Worm (Caenorhabditis elegans) whole organism, young adult: ENCODE data around the gene F54H12.5.

Experiments used
- B0035.1 ChIP-seq: sonication (generic microtip); optimal IDR thresholded peaks from 2 replicates; lab custom pipeline; 2016; ENCODE audit warnings: missing genetic modification characterization, mild to moderate bottlenecking, missing compliant biosample characterization, missing genotype, missing genetic modification reagents
- C06A6.2 ChIP-seq: fragments of 200-800 bp; sonication (Bioruptor generic); conservative IDR thresholded peaks from 2 replicates; pipeline ENCODE4 v1.3.6; 2022; ENCODE audit warnings: missing genetic modification characterization, missing compliant biosample characterization
- F23B12.7 ChIP-seq: sonication (generic microtip); optimal IDR thresholded peaks from 2 replicates; lab custom pipeline; 2017; ENCODE audit warnings: missing genetic modification characterization, mild to moderate bottlenecking, missing compliant biosample characterization, antibody characterized with exemption, moderate library complexity; ENCODE audit not compliant: insufficient read depth
- F33H1.4 ChIP-seq: fragments of 200-800 bp; sonication (Bioruptor generic); IDR thresholded peaks from 2 replicates; pipeline ENCODE4 v1.3.6; 2022; ENCODE audit warnings: missing genetic modification reagents, missing genetic modification characterization, missing compliant biosample characterization
- F37B4.10 ChIP-seq: fragments of 200-800 bp; sonication (Bioruptor generic); IDR thresholded peaks from 2 replicates; pipeline ENCODE4 v1.3.6; 2022; ENCODE audit warnings: missing genetic modification characterization, missing compliant biosample characterization
- F52B5.7 ChIP-seq: sonication (generic microtip); optimal IDR thresholded peaks from 2 replicates; lab custom pipeline; 2016; ENCODE audit warnings: mild to moderate bottlenecking, missing genetic modification characterization, missing compliant biosample characterization
- F55B11.4 ChIP-seq: sonication (generic microtip); optimal IDR thresholded peaks from 2 replicates; lab custom pipeline; 2016; ENCODE audit warnings: missing compliant biosample characterization, missing genetic modification characterization, borderline replicate concordance; ENCODE audit not compliant: insufficient read depth
- F57C9.4 ChIP-seq: sonication (generic microtip); optimal IDR thresholded peaks from 2 replicates; lab custom pipeline; 2017; ENCODE audit warnings: mild to moderate bottlenecking, missing genetic modification characterization, missing compliant biosample characterization
- K12H6.12 ChIP-seq: fragments of 200-800 bp; sonication (Bioruptor generic); optimal IDR thresholded peaks from 2 replicates; lab custom pipeline; 2018; ENCODE audit warnings: mild to moderate bottlenecking, missing genetic modification characterization, missing compliant biosample characterization
- T26A5.8 ChIP-seq: sonication (generic microtip); optimal IDR thresholded peaks from 2 replicates; lab custom pipeline; 2016; ENCODE audit warnings: missing genetic modification characterization, missing compliant biosample characterization
- Y53G8AR.9 ChIP-seq: fragments of 200-800 bp; sonication (Bioruptor generic); conservative IDR thresholded peaks from 2 replicates; pipeline ENCODE4 v1.3.6; 2022; ENCODE audit warnings: missing genetic modification reagents, missing genetic modification characterization, missing compliant biosample characterization
- aptf-2 ChIP-seq: fragments of 200-800 bp; sonication (Bioruptor generic); conservative IDR thresholded peaks from 2 replicates; pipeline ENCODE4 v1.3.6; 2022; ENCODE audit warnings: missing genetic modification reagents, missing genetic modification characterization, missing compliant biosample characterization
- aptf-3 ChIP-seq: fragments of 200-800 bp; sonication (Bioruptor generic); IDR thresholded peaks from 2 replicates; pipeline ENCODE4 v1.3.6; 2022; ENCODE audit warnings: missing genetic modification characterization, missing compliant biosample characterization
- atf-7 ChIP-seq: sonication (generic microtip); optimal IDR thresholded peaks from 2 replicates; lab custom pipeline; 2017; ENCODE audit warnings: mild to moderate bottlenecking, missing genetic modification characterization, missing compliant biosample characterization
- bed-1 ChIP-seq: fragments of 200-800 bp; sonication (Bioruptor generic); IDR thresholded peaks from 2 replicates; pipeline ENCODE4 v1.3.6; 2022; ENCODE audit warnings: missing genetic modification reagents, missing genetic modification characterization, missing compliant biosample characterization
- bed-2 ChIP-seq: fragments of 200-800 bp; sonication (Bioruptor generic); IDR thresholded peaks from 2 replicates; pipeline ENCODE4 v1.3.6; 2022; ENCODE audit warnings: missing genetic modification reagents, missing genetic modification characterization, missing compliant biosample characterization
- ccch-3 ChIP-seq: fragments of 200-800 bp; sonication (Bioruptor generic); optimal IDR thresholded peaks from 2 replicates; lab custom pipeline; 2018; ENCODE audit warnings: mild to moderate bottlenecking, missing genetic modification characterization, missing compliant biosample characterization
- ceh-40 ChIP-seq: fragments of 200-800 bp; sonication (Bioruptor generic); IDR thresholded peaks from 2 replicates; pipeline ENCODE4 v1.3.6; 2022; ENCODE audit warnings: missing genetic modification characterization, missing compliant biosample characterization
- die-1 ChIP-seq: sonication (generic microtip); optimal IDR thresholded peaks from 2 replicates; lab custom pipeline; 2016; ENCODE audit warnings: missing genotype, mild to moderate bottlenecking, missing genetic modification characterization, missing compliant biosample characterization
- dpl-1 ChIP-seq: fragments of 150-350 bp; optimal IDR thresholded peaks from 2 replicates; lab custom pipeline; 2014; ENCODE audit warnings: missing biosample characterization, missing genetic modification reagents, missing genetic modification characterization
- egl-18 ChIP-seq: fragments of 200-800 bp; sonication (Bioruptor generic); IDR thresholded peaks from 2 replicates; pipeline ENCODE4 v1.3.6; 2022; ENCODE audit warnings: missing genetic modification reagents, missing genetic modification characterization, missing compliant biosample characterization
- ets-4 ChIP-seq: fragments of 200-800 bp; sonication (Bioruptor generic); optimal IDR thresholded peaks from 2 replicates; lab custom pipeline; 2018; ENCODE audit warnings: mild to moderate bottlenecking, missing genetic modification characterization, missing compliant biosample characterization
- fkh-3 ChIP-seq: sonication (generic microtip); optimal IDR thresholded peaks from 2 replicates; lab custom pipeline; 2016; ENCODE audit warnings: mild to moderate bottlenecking, missing genetic modification characterization, missing compliant biosample characterization
- gei-17 ChIP-seq: fragments of 200-800 bp; sonication (Bioruptor generic); optimal IDR thresholded peaks from 2 replicates; lab custom pipeline; 2018; ENCODE audit warnings: mild to moderate bottlenecking, missing genetic modification characterization, missing compliant biosample characterization
- him-1 ChIP-seq: sonication (generic microtip); optimal IDR thresholded peaks from 2 replicates; lab custom pipeline; 2016; ENCODE audit warnings: missing genotype, missing genetic modification reagents, missing genetic modification characterization, missing compliant biosample characterization
- hrde-1 ChIP-seq: sonication (generic microtip); optimal IDR thresholded peaks from 2 replicates; lab custom pipeline; 2016; ENCODE audit warnings: missing genetic modification characterization, mild to moderate bottlenecking, missing compliant biosample characterization, moderate library complexity, missing genotype, missing genetic modification reagents, borderline replicate concordance
- lag-1 ChIP-seq: fragments of 200-800 bp; sonication (Bioruptor generic); IDR thresholded peaks from 2 replicates; pipeline ENCODE4 v1.3.6; 2022; ENCODE audit warnings: missing genetic modification reagents, missing genetic modification characterization, missing compliant biosample characterization
- let-526 ChIP-seq: fragments of 200-800 bp; sonication (Bioruptor generic); IDR thresholded peaks from 2 replicates; pipeline ENCODE4 v1.3.6; 2022; ENCODE audit warnings: missing genetic modification reagents, missing genetic modification characterization, missing compliant biosample characterization
- let-607 ChIP-seq, 2 experiments: fragments of 200-800 bp in 1 of 2; sonication (Bioruptor generic) in 1 of 2; sonication (generic microtip) in 1 of 2; optimal IDR thresholded peaks; 2 replicates each; lab custom pipeline; 2016 to 2018; ENCODE audit warnings: mild to moderate bottlenecking in 2 of 2, missing compliant biosample characterization in 2 of 2, missing genetic modification characterization in 2 of 2, moderate library complexity in 2 of 2, missing genotype in 1 of 2
- madf-3 ChIP-seq: fragments of 200-800 bp; sonication (Bioruptor generic); IDR thresholded peaks from 2 replicates; pipeline ENCODE4 v1.3.6; 2022; ENCODE audit warnings: missing genetic modification reagents, missing genetic modification characterization, missing compliant biosample characterization
- mcd-1 ChIP-seq: fragments of 200-800 bp; sonication (Bioruptor generic); IDR thresholded peaks from 2 replicates; pipeline ENCODE4 v1.3.6; 2022; ENCODE audit warnings: missing genetic modification reagents, missing genetic modification characterization, missing compliant biosample characterization
- mxl-1 ChIP-seq: sonication (generic microtip); optimal IDR thresholded peaks from 2 replicates; lab custom pipeline; 2016; ENCODE audit warnings: missing genetic modification characterization, missing compliant biosample characterization
- nfya-1 ChIP-seq: sonication (generic microtip); optimal IDR thresholded peaks from 2 replicates; lab custom pipeline; 2017; ENCODE audit warnings: antibody characterized with exemption, missing compliant biosample characterization, missing genetic modification characterization, borderline replicate concordance; ENCODE audit not compliant: insufficient read depth
- nfya-2 ChIP-seq: fragments of 200-800 bp; sonication (Bioruptor generic); IDR thresholded peaks from 2 replicates; pipeline ENCODE4 v1.3.6; 2022; ENCODE audit warnings: missing genetic modification reagents, missing genetic modification characterization, missing compliant biosample characterization
- nfyb-1 ChIP-seq: fragments of 200-800 bp; sonication (Bioruptor generic); IDR thresholded peaks from 2 replicates; pipeline ENCODE4 v1.3.6; 2022; ENCODE audit warnings: missing genetic modification reagents, missing genetic modification characterization, missing compliant biosample characterization
- nhr-80 ChIP-seq: sonication (generic microtip); optimal IDR thresholded peaks from 2 replicates; lab custom pipeline; 2016; ENCODE audit warnings: missing genetic modification characterization, missing compliant biosample characterization
- nhr-90 ChIP-seq: sonication (generic microtip); optimal IDR thresholded peaks from 2 replicates; lab custom pipeline; 2016; ENCODE audit warnings: missing genotype, mild to moderate bottlenecking, missing genetic modification characterization, missing compliant biosample characterization
- pha-4 ChIP-seq: fragments of 150-350 bp; sonication (generic microtip); optimal IDR thresholded peaks from 2 replicates; lab custom pipeline; 2014; ENCODE audit warnings: missing biosample characterization, missing genetic modification reagents, missing genetic modification characterization
- rec-8 ChIP-seq, 2 experiments: sonication (generic microtip); optimal IDR thresholded peaks; 2 replicates each; lab custom pipeline; 2016; ENCODE audit warnings: mild to moderate bottlenecking in 2 of 2, missing genetic modification characterization in 2 of 2, missing genetic modification reagents in 2 of 2, missing genotype in 2 of 2, missing biosample characterization in 1 of 2, missing compliant biosample characterization in 1 of 2, moderate library complexity in 1 of 2
- snpc-1.1 ChIP-seq: sonication (generic microtip); optimal IDR thresholded peaks from 2 replicates; lab custom pipeline; 2017; ENCODE audit warnings: missing genetic modification characterization, mild to moderate bottlenecking, missing compliant biosample characterization, antibody characterized with exemption, moderate library complexity, missing genotype, missing genetic modification reagents; ENCODE audit not compliant: insufficient read depth
- snpc-1.3 ChIP-seq: sonication (generic microtip); optimal IDR thresholded peaks from 2 replicates; lab custom pipeline; 2017; ENCODE audit warnings: missing genetic modification characterization, mild to moderate bottlenecking, missing compliant biosample characterization, antibody characterized with exemption, moderate library complexity, missing genotype, missing genetic modification reagents; ENCODE audit not compliant: insufficient read depth
- somi-1 ChIP-seq: fragments of 200-800 bp; sonication (Bioruptor generic); optimal IDR thresholded peaks from 2 replicates; lab custom pipeline; 2018; ENCODE audit warnings: mild to moderate bottlenecking, missing genetic modification characterization, missing compliant biosample characterization
- sptf-2 ChIP-seq: fragments of 200-800 bp; sonication (Bioruptor generic); optimal IDR thresholded peaks from 2 replicates; lab custom pipeline; 2018; ENCODE audit warnings: mild to moderate bottlenecking, missing genetic modification characterization, missing compliant biosample characterization
- tbx-9 ChIP-seq: sonication (generic microtip); optimal IDR thresholded peaks from 2 replicates; lab custom pipeline; 2016; ENCODE audit warnings: borderline replicate concordance, missing genetic modification characterization, inconsistent platforms, missing compliant biosample characterization
- unc-62 ChIP-seq: fragments of 150-350 bp; optimal IDR thresholded peaks from 2 replicates; lab custom pipeline; 2014; ENCODE audit warnings: missing biosample characterization, missing genetic modification reagents, missing genetic modification characterization
- xnd-1 ChIP-seq: sonication (generic microtip); optimal IDR thresholded peaks from 2 replicates; lab custom pipeline; 2016; ENCODE audit warnings: missing genotype, missing genetic modification reagents, missing genetic modification characterization, missing compliant biosample characterization
- ztf-28 ChIP-seq: fragments of 200-800 bp; sonication (Bioruptor generic); IDR thresholded peaks from 2 replicates; pipeline ENCODE4 v1.3.6; 2022; ENCODE audit warnings: missing genetic modification reagents, missing genetic modification characterization, missing compliant biosample characterization
- ztf-6 ChIP-seq: fragments of 200-800 bp; sonication (Bioruptor generic); IDR thresholded peaks from 2 replicates; pipeline ENCODE4 v1.3.6; 2022; ENCODE audit warnings: missing genetic modification reagents, missing genetic modification characterization, missing compliant biosample characterization

The F54H12.5 gene

DNA sequence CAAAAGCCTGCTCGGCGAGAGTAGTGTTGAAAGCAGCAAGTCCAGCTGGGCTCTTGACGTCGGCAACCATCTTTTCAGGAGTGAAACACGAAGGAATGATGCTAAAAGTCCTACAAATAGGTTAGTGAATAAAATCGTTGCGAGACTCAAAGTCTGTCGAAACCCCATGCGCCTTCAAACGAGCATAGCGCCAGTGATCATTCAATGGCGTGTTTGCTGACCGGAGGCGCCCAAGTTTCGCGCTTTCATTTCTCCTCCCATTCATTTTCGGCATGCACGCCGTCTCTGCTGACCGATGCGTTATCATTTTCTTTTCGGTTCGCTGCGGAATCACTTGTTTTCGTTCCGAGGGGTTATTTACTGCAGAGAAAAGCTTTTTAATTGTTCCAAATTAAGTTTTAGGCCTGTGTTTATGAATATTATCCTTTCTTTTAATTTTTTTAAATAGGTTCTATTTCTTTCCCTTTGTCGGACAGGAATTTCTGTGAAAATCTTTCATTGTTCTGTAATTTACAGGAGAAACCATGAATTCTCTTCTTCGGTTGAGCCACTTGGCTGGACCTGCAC lies 1.3 kb upstream of the F54H12.5 start, which contains the start of the genes eef-1B.1 and aco-2 (continued):
- TF ChIP-seq nfyb-1 (GFP tag; lab: Robert Waterston, UW) (peak; percentile 85), gei-17 (GFP tag; lab: Kevin White, UChicago) (peak; percentile 54), ccch-3 (GFP tag; lab: Kevin White, UChicago) (no peak), xnd-1 (tag; lab: Kevin White, UChicago) (peak; percentile 40), T26A5.8 (no peak), him-1 (tag; lab: Kevin White, UChicago) (no peak), fkh-3 (no peak), let-526 (GFP tag; lab: Robert Waterston, UW) (no peak), somi-1 (no peak), lag-1 (no peak), madf-3 (peak; percentile 92), ceh-40 (no peak), pha-4 (tag; lab: Kevin White, UChicago) (no peak), B0035.1 (tag; lab: Kevin White, UChicago) (no peak), F33H1.4 (peak; percentile 89), bed-1 (GFP tag; lab: Robert Waterston, UW) (no peak), sptf-2 (GFP tag; lab: Kevin White, UChicago) (no peak), nfya-1 (tag; lab: Kevin White, UChicago) (no peak), K12H6.12 (peak; percentile 52), die-1 (no peak), nhr-90 (tag; lab: Kevin White, UChicago) (no peak), unc-62 (GFP tag; lab: Kevin White, UChicago) (no peak), tbx-9 (no peak), rec-8 (tag; optimal IDR thresholded peaks at IDR 0.05; lab: Kevin White, UChicago) (no peak), aptf-3 (GFP tag; lab: Robert Waterston, UW) (no peak), nhr-80 (tag; lab: Kevin White, UChicago) (peak; percentile 94), ztf-6 (no peak), F52B5.7 (tag; lab: Kevin White, UChicago) (no peak), ets-4 (GFP tag; lab: Kevin White, UChicago) (peak; percentile 63), snpc-1.3 (peak; percentile 11), C06A6.2 (GFP tag; lab: Robert Waterston, UW) (peak; percentile 64; the same call in 1 of the 2 replicates), snpc-1.1 (tag; lab: Kevin White, UChicago) (no peak), ztf-28 (no peak), bed-2 (GFP tag; lab: Robert Waterston, UW) (no peak), nfya-2 (GFP tag; lab: Robert Waterston, UW) (no peak), dpl-1 (GFP tag; lab: Kevin White, UChicago) (peak; percentile 68), hrde-1 (tag; lab: Kevin White, UChicago) (no peak), F37B4.10 (GFP tag; lab: Robert Waterston, UW) (no peak), let-607 (tag; optimal IDR thresholded peaks at IDR 0.05; lab: Kevin White, UChicago) (peak; percentile 9 to 69), Y53G8AR.9 (GFP tag; lab: Robert Waterston, UW) (peak; percentile 78), mxl-1 (no peak), F23B12.7 (tag; lab: Kevin White, UChicago) (peak; percentile 57), egl-18 (GFP tag; lab: Robert Waterston, UW) (no peak), aptf-2 (GFP tag; lab: Robert Waterston, UW) (no peak), F57C9.4 (tag; lab: Kevin White, UChicago) (no peak), atf-7 (tag; lab: Kevin White, UChicago) (peak; percentile 36), F55B11.4 (tag; lab: Kevin White, UChicago) (no peak), mcd-1 (GFP tag; lab: Robert Waterston, UW) (peak; percentile 88)
